Fruit fly (Drosophila melanogaster) S2 (cell line): ENCODE measurements around the gene TyrR.

ENCODE experiments used
- CG8478 ChIP-seq: fragments of >200 bp; optimal IDR thresholded peaks from 2 replicates; lab custom pipeline; 2018
- CTCF ChIP-seq, 2 experiments: fragments of >200 bp; optimal IDR thresholded peaks; 2 replicates each; lab custom pipeline; 2018

DNA sequence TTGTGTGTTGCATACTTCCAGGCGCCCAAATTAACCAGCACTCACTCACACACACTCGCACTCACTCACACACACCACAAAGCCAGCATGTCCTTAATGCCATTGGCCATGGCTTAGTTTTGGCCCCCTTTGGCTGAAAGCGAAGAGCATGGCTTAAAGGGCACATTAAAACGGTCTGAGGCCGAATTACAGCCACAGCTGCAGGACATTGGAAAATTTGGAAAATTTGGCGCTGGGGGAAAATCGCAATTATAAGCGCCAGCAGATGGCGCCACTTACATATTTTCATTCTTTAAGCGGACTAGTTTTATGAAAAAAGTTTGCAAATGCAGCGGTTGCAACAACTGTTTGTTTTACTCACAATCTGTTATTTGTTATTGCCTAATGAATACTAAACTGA, 20.4 kb downstream of the TyrR start:
- TF ChIP-seq CG8478 (lab: Kevin White, UChicago) (no peak), CTCF (optimal IDR thresholded peaks at IDR 0.05; lab: Kevin White, UChicago) (peak; percentile 69 to 84)
